Fruit fly (Drosophila melanogaster) whole organism, prepupa: ENCODE data around the gene MED20.

Source experiments
- CG11902 ChIP-seq: fragments of 200-800 bp; sonication (Bioruptor generic); optimal IDR thresholded peaks from 3 replicates; lab custom pipeline; 2016; ENCODE audit warnings: missing biosample characterization, missing genetic modification characterization
- CG15336 ChIP-seq: fragments of 200-800 bp; sonication (Bioruptor generic); IDR thresholded peaks from 2 replicates; pipeline ENCODE4 v1.3.6; 2022; ENCODE audit warnings: missing biosample characterization, missing genetic modification characterization
- CG16779 ChIP-seq: fragments of 200-800 bp; sonication (Bioruptor generic); optimal IDR thresholded peaks from 3 replicates; lab custom pipeline; 2017; ENCODE audit warnings: missing biosample characterization, mild to moderate bottlenecking, missing genetic modification characterization
- CG4318 ChIP-seq: fragments of 200-800 bp; sonication (Bioruptor generic); optimal IDR thresholded peaks from 3 replicates; lab custom pipeline; 2017; ENCODE audit warnings: missing biosample characterization, mild to moderate bottlenecking, missing genetic modification characterization
- CG6276 ChIP-seq: fragments of 200-800 bp; sonication (Bioruptor generic); optimal IDR thresholded peaks from 2 replicates; lab custom pipeline; 2017; ENCODE audit warnings: missing biosample characterization, mild to moderate bottlenecking, missing genetic modification characterization
- CG6808 ChIP-seq: fragments of 200-800 bp; sonication (Bioruptor generic); optimal IDR thresholded peaks from 3 replicates; lab custom pipeline; 2017; ENCODE audit warnings: missing biosample characterization, missing genetic modification characterization, mild to moderate bottlenecking, moderate library complexity, missing genetic modification reagents
- CG6854 ChIP-seq: fragments of 200-800 bp; sonication (Bioruptor generic); optimal IDR thresholded peaks from 2 replicates; lab custom pipeline; 2017; ENCODE audit warnings: missing biosample characterization, mild to moderate bottlenecking, missing genetic modification characterization
- CG7368 ChIP-seq: fragments of 200-800 bp; sonication (Bioruptor generic); optimal IDR thresholded peaks from 3 replicates; lab custom pipeline; 2016; ENCODE audit warnings: missing biosample characterization, missing genetic modification characterization
- CG9139 ChIP-seq: fragments of 200-800 bp; sonication (Bioruptor generic); optimal IDR thresholded peaks from 3 replicates; lab custom pipeline; 2017; ENCODE audit warnings: missing biosample characterization, mild to moderate bottlenecking, missing genetic modification characterization
- Eip75B ChIP-seq: fragments of 200-800 bp; sonication (Bioruptor generic); optimal IDR thresholded peaks from 3 replicates; lab custom pipeline; 2016; ENCODE audit warnings: missing biosample characterization, missing genetic modification characterization
- Eip78C ChIP-seq: fragments of 200-800 bp; sonication (Bioruptor generic); peaks from one replicate; lab custom pipeline; 2016; ENCODE audit warnings: missing biosample characterization, missing genetic modification characterization
- Eip93F ChIP-seq: fragments of 200-800 bp; sonication (Bioruptor generic); optimal IDR thresholded peaks from 2 replicates; lab custom pipeline; 2016; ENCODE audit warnings: missing biosample characterization, mild to moderate bottlenecking, missing genetic modification characterization
- Ets96B ChIP-seq: fragments of 200-800 bp; optimal IDR thresholded peaks from 2 replicates; lab custom pipeline; 2019; ENCODE audit warnings: missing biosample characterization, mild to moderate bottlenecking, missing genetic modification characterization, moderate library complexity
- Gug ChIP-seq: fragments of 200-800 bp; sonication (Bioruptor generic); IDR thresholded peaks from 2 replicates; pipeline ENCODE4 v1.3.6; 2022; ENCODE audit warnings: missing biosample characterization, missing genetic modification characterization
- Hr38 ChIP-seq: sonication (Bioruptor generic); optimal IDR thresholded peaks from 2 replicates; lab custom pipeline; 2016; ENCODE audit warnings: missing biosample characterization, missing genetic modification characterization
- Hr4 ChIP-seq: fragments of 200-800 bp; sonication (Bioruptor generic); optimal IDR thresholded peaks from 3 replicates; lab custom pipeline; 2016; ENCODE audit warnings: missing biosample characterization, missing genetic modification characterization
- Met ChIP-seq: fragments of 200-800 bp; sonication (Bioruptor generic); optimal IDR thresholded peaks from 3 replicates; lab custom pipeline; 2016; ENCODE audit warnings: missing biosample characterization, missing genetic modification characterization
- Sox102F ChIP-seq: fragments of 200-800 bp; sonication (Bioruptor generic); optimal IDR thresholded peaks from 2 replicates; lab custom pipeline; 2016; ENCODE audit warnings: missing biosample characterization, mild to moderate bottlenecking, missing genetic modification characterization
- Sox15 ChIP-seq: fragments of 200-800 bp; sonication (Bioruptor generic); optimal IDR thresholded peaks from 3 replicates; lab custom pipeline; 2016; ENCODE audit warnings: missing biosample characterization, missing genetic modification characterization
- acj6 ChIP-seq: fragments of 200-800 bp; sonication (Bioruptor generic); optimal IDR thresholded peaks from 3 replicates; lab custom pipeline; 2016; ENCODE audit warnings: missing biosample characterization, missing genetic modification characterization
- cyc ChIP-seq: fragments of 200-800 bp; sonication (Bioruptor generic); optimal IDR thresholded peaks from 3 replicates; lab custom pipeline; 2016; ENCODE audit warnings: missing biosample characterization, missing genetic modification characterization
- dsx ChIP-seq: fragments of 200-800 bp; optimal IDR thresholded peaks from 3 replicates; lab custom pipeline; 2019; ENCODE audit warnings: missing biosample characterization, mild to moderate bottlenecking, missing genetic modification characterization, moderate library complexity; ENCODE audit not compliant: poor library complexity, severe bottlenecking
- fd59A ChIP-seq: fragments of 200-800 bp; sonication (Bioruptor generic); optimal IDR thresholded peaks from 2 replicates; lab custom pipeline; 2017; ENCODE audit warnings: missing biosample characterization, mild to moderate bottlenecking, missing genetic modification characterization, missing genetic modification reagents
- fd85E ChIP-seq: fragments of 200-800 bp; sonication (Bioruptor generic); optimal IDR thresholded peaks from 3 replicates; lab custom pipeline; 2016; ENCODE audit warnings: missing biosample characterization, missing genetic modification characterization
- fkh ChIP-seq: fragments of 200-800 bp; sonication (Bioruptor generic); optimal IDR thresholded peaks from 3 replicates; lab custom pipeline; 2017; ENCODE audit warnings: missing biosample characterization, mild to moderate bottlenecking, missing genetic modification characterization, moderate library complexity
- pdm3 ChIP-seq: fragments of 200-800 bp; sonication (Bioruptor generic); optimal IDR thresholded peaks from 3 replicates; lab custom pipeline; 2016; ENCODE audit warnings: missing biosample characterization, missing genetic modification characterization
- salr ChIP-seq, 2 experiments: fragments of 200-800 bp; sonication (Bioruptor generic); optimal IDR thresholded peaks; 3 replicates each; lab custom pipeline; 2016 to 2018; ENCODE audit warnings: missing biosample characterization in 2 of 2, missing genetic modification characterization in 2 of 2, mild to moderate bottlenecking in 1 of 2
- spab ChIP-seq: fragments of 200-800 bp; sonication (Bioruptor generic); optimal IDR thresholded peaks from 2 replicates; lab custom pipeline; 2017; ENCODE audit warnings: missing biosample characterization, mild to moderate bottlenecking, missing genetic modification characterization, missing genetic modification reagents
- ss ChIP-seq, 2 experiments: fragments of 200-800 bp; sonication (Bioruptor generic); optimal IDR thresholded peaks; 2 replicates in 1 of 2; 3 replicates in 1 of 2; lab custom pipeline; 2017 to 2018; ENCODE audit warnings: mild to moderate bottlenecking in 2 of 2, missing biosample characterization in 2 of 2, missing genetic modification characterization in 2 of 2, moderate library complexity in 1 of 2
- svp ChIP-seq: fragments of 200-800 bp; sonication (Bioruptor generic); peaks from one replicate; lab custom pipeline; 2016; ENCODE audit warnings: missing biosample characterization, missing genetic modification characterization
- vri ChIP-seq: fragments of 200-800 bp; sonication (Bioruptor generic); optimal IDR thresholded peaks from 3 replicates; lab custom pipeline; 2016; ENCODE audit warnings: missing biosample characterization, mild to moderate bottlenecking, missing genetic modification characterization

The MED20 gene

DNA sequence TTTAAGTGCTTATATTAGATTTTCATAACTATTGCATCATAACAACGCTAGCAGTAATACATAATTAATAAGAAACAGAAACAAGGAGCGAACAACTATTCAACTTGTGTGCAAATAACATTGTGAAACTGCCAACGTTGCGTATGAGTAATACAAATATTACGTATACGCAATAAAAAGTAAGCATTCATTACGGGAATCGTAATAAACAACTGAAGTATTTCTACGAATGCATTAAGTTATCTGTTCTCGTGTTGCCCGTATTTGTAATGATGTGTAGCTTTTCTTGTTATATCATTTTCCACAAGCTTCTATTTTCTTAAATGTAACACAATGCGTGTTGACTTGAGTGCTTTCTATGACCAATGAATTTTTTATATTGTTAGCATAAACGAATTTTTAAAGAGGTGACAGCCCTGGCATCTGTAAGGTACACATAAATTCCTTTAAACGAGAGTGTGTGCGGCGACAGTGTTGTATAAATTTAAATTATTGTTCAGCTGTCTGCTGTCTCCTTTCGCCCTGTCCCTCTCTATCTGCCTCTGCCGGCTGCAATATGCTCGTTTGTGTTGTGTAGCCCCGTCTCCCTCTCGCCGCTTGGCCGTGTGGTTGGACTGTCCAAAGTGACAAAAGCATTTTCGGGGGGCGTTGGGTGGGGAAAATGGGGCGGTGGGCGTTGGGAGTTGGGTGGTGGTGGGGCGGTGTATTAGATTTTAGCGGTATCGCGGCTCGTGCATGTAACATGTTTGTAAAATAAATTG is 27.1 kb upstream of the MED20 start (continued):
- TF ChIP-seq Eip78C (GFP tag; lab: Kevin White, UChicago) (peak; percentile 59), CG7368 (no peak), Ets96B (tag; lab: Kevin White, UChicago) (no peak), spab (GFP tag; lab: Kevin White, UChicago) (no peak), Sox102F (GFP tag; lab: Kevin White, UChicago) (peak; percentile 15)

DNA sequence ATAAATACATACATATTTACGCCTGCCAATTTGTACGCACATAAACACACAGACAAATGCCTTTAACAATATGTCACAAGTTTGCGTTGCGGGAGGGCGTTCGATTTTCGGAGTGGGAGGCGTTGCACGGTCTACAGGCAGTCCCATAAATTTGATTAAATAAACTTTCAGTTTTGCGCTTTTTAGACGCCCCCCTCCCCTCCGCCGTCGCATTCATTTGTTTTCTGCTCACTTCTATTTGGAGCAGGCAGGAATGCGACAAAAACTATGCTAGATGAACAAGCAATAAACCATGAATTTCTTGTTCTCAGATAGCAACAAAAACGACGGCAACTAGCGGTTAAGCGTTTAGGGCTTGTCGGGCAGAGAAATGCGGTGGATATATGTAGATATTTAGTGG is 26.4 kb upstream of the MED20 start:
- TF ChIP-seq Met (GFP tag; lab: Kevin White, UChicago) (no peak), CG7368 (no peak), acj6 (GFP tag; lab: Kevin White, UChicago) (no peak), Eip75B (GFP tag; lab: Kevin White, UChicago) (no peak), fd59A (no peak), CG4318 (GFP tag; lab: Kevin White, UChicago) (no peak), Sox102F (GFP tag; lab: Kevin White, UChicago) (no peak), Gug (GFP tag; lab: Robert Waterston, UW) (no peak), CG6276 (GFP tag; lab: Kevin White, UChicago) (no peak), CG9139 (GFP tag; lab: Kevin White, UChicago) (no peak), Sox15 (GFP tag; lab: Kevin White, UChicago) (no peak), Ets96B (tag; lab: Kevin White, UChicago) (no peak), CG15336 (GFP tag; lab: Robert Waterston, UW) (no peak), Eip93F (no peak), spab (GFP tag; lab: Kevin White, UChicago) (no peak), fd85E (GFP tag; lab: Kevin White, UChicago) (no peak)

DNA sequence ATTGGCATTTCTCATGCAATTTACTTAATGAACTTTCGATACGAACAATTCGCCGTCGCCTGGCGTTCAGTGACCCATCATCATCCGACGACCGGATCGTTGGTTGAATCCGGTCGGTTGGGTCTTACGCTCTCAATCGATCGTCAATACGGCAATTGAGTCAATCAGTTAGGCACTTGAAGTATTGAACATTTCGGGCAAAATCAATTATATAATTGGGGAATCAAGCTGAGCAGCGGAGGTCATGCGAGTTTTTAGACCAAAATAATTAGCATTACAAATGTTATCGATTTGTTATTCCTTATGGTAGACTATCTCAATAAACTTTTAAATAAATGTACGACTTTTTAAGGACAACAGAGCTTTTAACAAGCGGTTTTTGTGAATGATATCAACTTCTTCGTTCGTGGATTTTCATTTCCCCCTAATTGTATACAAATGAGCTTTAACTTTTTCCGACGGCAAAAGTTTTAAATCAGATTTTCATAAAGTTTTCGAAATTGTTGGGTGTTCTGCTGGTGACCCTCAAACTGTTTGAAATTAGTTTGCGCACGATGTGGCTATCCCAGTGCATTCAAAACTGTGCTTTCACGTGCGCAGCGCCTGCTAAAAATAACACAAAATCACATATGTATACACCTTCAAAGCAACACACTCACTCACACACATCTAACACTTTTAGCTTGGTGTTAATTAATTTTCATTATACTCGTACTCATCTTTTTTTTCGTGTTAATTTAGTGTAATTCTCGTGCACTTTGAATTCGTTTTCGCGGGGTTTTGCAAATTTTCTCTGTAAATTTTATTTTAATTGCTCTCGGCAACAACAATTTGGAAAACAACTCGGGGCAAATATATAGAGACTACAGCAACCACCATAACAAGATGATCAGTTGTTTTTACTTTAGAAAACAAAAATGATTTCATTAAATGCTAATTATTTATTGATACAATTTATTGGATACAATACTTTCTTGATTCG is 25.6 kb upstream of the MED20 start:
- TF ChIP-seq CG16779 (tag; lab: Kevin White, UChicago), result no peak
- TF ChIP-seq acj6 (GFP tag; lab: Kevin White, UChicago), result no peak
- no peak for TF ChIP-seq dsx
- TF ChIP-seq Hr4 (GFP tag; lab: Kevin White, UChicago), result peak; percentile 61
- TF ChIP-seq CG15336 (GFP tag; lab: Robert Waterston, UW), result 0 out of 2 replicates have a peak, but pooled peaks have one; percentile 28
- TF ChIP-seq vri, result peak; percentile 38
- no peak for TF ChIP-seq Hr38 (GFP tag; lab: Kevin White, UChicago)
- no peak for TF ChIP-seq Gug (GFP tag; lab: Robert Waterston, UW)
- no peak for TF ChIP-seq pdm3 (GFP tag; lab: Kevin White, UChicago)
- TF ChIP-seq cyc (GFP tag; lab: Kevin White, UChicago), result no peak
- peak; percentile 67 for TF ChIP-seq svp (GFP tag; lab: Kevin White, UChicago)

DNA sequence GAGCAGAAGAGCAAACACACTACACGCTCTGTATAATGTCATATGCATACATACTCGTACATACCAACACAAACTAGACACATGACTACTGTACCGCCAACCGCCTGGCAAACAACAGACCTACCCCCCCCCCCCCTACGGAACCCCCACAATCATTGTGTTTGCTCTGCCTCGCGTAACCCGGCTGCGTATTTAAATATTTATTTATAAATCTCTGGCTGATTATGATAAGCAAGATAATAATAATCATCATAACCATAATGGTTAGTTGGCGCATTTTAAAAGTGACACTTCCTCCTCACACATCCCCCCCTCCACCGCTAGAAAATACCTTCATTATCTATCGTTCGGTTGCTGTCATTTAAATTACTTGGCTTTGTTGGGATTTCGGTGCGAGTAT is 24.8 kb upstream of the MED20 start:
- peak; percentile 99 for TF ChIP-seq fkh (GFP tag; lab: Kevin White, UChicago)
- peak; percentile 7 for TF ChIP-seq CG6808
- peak; percentile 41 for TF ChIP-seq svp (GFP tag; lab: Kevin White, UChicago)
- peak in 1 of 2 experiments; percentile 33 for TF ChIP-seq salr (GFP tag; optimal IDR thresholded peaks at IDR 0.05; lab: Kevin White, UChicago)
- TF ChIP-seq ss (GFP tag; optimal IDR thresholded peaks at IDR 0.05; lab: Kevin White, UChicago), result peak in 1 of 2 experiments; percentile 55
- TF ChIP-seq Sox15 (GFP tag; lab: Kevin White, UChicago), result no peak
- TF ChIP-seq CG11902, result no peak
- peak; percentile 34 for TF ChIP-seq Eip78C (GFP tag; lab: Kevin White, UChicago)
- TF ChIP-seq CG6854 (GFP tag; lab: Kevin White, UChicago), result no peak
- peak; percentile 2 for TF ChIP-seq CG16779 (tag; lab: Kevin White, UChicago)
